Worm (Caenorhabditis elegans) whole organism, young adult: ENCODE results near the gene snt-7.

Experiments used
- B0261.1 ChIP-seq: sonication (generic microtip); optimal IDR thresholded peaks from 2 replicates; lab custom pipeline; 2016; ENCODE audit warnings: mild to moderate bottlenecking, missing genetic modification characterization, moderate library complexity, missing compliant biosample characterization
- C17E4.6 ChIP-seq: fragments of 200-800 bp; sonication (Bioruptor generic); IDR thresholded peaks from 2 replicates; pipeline ENCODE4 v1.3.6; 2022; ENCODE audit warnings: missing genetic modification reagents, missing genetic modification characterization, missing compliant biosample characterization
- D2030.7 ChIP-seq: fragments of 200-800 bp; sonication (Bioruptor generic); IDR thresholded peaks from 2 replicates; pipeline ENCODE4 v1.3.6; 2022; ENCODE audit warnings: missing genetic modification reagents, missing genetic modification characterization, missing compliant biosample characterization
- F10E7.11 ChIP-seq: sonication (generic microtip); optimal IDR thresholded peaks from 2 replicates; lab custom pipeline; 2017; ENCODE audit warnings: mild to moderate bottlenecking, missing genetic modification characterization, moderate library complexity, missing compliant biosample characterization
- F33H1.4 ChIP-seq: fragments of 200-800 bp; sonication (Bioruptor generic); IDR thresholded peaks from 2 replicates; pipeline ENCODE4 v1.3.6; 2022; ENCODE audit warnings: missing genetic modification reagents, missing genetic modification characterization, missing compliant biosample characterization
- F57A8.1 ChIP-seq: fragments of 200-800 bp; sonication (Bioruptor generic); optimal IDR thresholded peaks from 2 replicates; lab custom pipeline; 2018; ENCODE audit warnings: mild to moderate bottlenecking, missing genetic modification characterization, moderate library complexity, missing compliant biosample characterization
- K11D2.4 ChIP-seq: fragments of 200-800 bp; sonication (Bioruptor generic); IDR thresholded peaks from 2 replicates; pipeline ENCODE4 v1.3.6; 2022; ENCODE audit warnings: missing genetic modification reagents, missing genetic modification characterization, missing compliant biosample characterization
- K12H6.12 ChIP-seq: fragments of 200-800 bp; sonication (Bioruptor generic); optimal IDR thresholded peaks from 2 replicates; lab custom pipeline; 2018; ENCODE audit warnings: mild to moderate bottlenecking, missing genetic modification characterization, missing compliant biosample characterization
- T26A5.8 ChIP-seq: sonication (generic microtip); optimal IDR thresholded peaks from 2 replicates; lab custom pipeline; 2016; ENCODE audit warnings: missing genetic modification characterization, missing compliant biosample characterization
- ama-1 ChIP-seq, 3 experiments: fragments of 150-350 bp in 1 of 3; sonication (generic microtip) in 2 of 3; optimal IDR thresholded peaks; 2 replicates each; lab custom pipeline; 2014 to 2018; ENCODE audit warnings: missing biosample characterization in 2 of 3, missing genetic modification characterization in 2 of 3, missing genetic modification reagents in 2 of 3
- aptf-2 ChIP-seq: fragments of 200-800 bp; sonication (Bioruptor generic); conservative IDR thresholded peaks from 2 replicates; pipeline ENCODE4 v1.3.6; 2022; ENCODE audit warnings: missing genetic modification reagents, missing genetic modification characterization, missing compliant biosample characterization
- aptf-3 ChIP-seq: fragments of 200-800 bp; sonication (Bioruptor generic); IDR thresholded peaks from 2 replicates; pipeline ENCODE4 v1.3.6; 2022; ENCODE audit warnings: missing genetic modification characterization, missing compliant biosample characterization
- athp-1 ChIP-seq: sonication (generic microtip); optimal IDR thresholded peaks from 2 replicates; lab custom pipeline; 2017; ENCODE audit warnings: mild to moderate bottlenecking, missing genetic modification characterization, missing compliant biosample characterization
- attf-5 ChIP-seq: fragments of 200-800 bp; sonication (Bioruptor generic); optimal IDR thresholded peaks from 2 replicates; lab custom pipeline; 2018; ENCODE audit warnings: mild to moderate bottlenecking, missing genetic modification characterization, missing compliant biosample characterization
- bed-1 ChIP-seq: fragments of 200-800 bp; sonication (Bioruptor generic); IDR thresholded peaks from 2 replicates; pipeline ENCODE4 v1.3.6; 2022; ENCODE audit warnings: missing genetic modification reagents, missing genetic modification characterization, missing compliant biosample characterization
- cebp-1 ChIP-seq, 2 experiments: fragments of 200-800 bp in 1 of 2; sonication (Bioruptor generic) in 1 of 2; sonication (generic microtip) in 1 of 2; IDR thresholded peaks in 1 of 2; optimal IDR thresholded peaks in 1 of 2; 2 replicates each; pipeline versions ENCODE4 v1.3.6 to Lab custom; 2017 to 2022; ENCODE audit warnings: missing compliant biosample characterization in 2 of 2, missing genetic modification characterization in 2 of 2, mild to moderate bottlenecking in 1 of 2, missing genetic modification reagents in 1 of 2, moderate library complexity in 1 of 2
- cebp-2 ChIP-seq: fragments of 200-800 bp; sonication (Bioruptor generic); IDR thresholded peaks from 2 replicates; pipeline ENCODE4 v1.3.6; 2022; ENCODE audit warnings: missing genetic modification characterization, missing compliant biosample characterization
- ceh-100 ChIP-seq: fragments of 200-800 bp; sonication (Bioruptor generic); IDR thresholded peaks from 2 replicates; pipeline ENCODE4 v1.3.6; 2022; ENCODE audit warnings: missing genetic modification reagents, missing genetic modification characterization, missing compliant biosample characterization
- ceh-79 ChIP-seq: sonication (generic microtip); optimal IDR thresholded peaks from 2 replicates; lab custom pipeline; 2017; ENCODE audit warnings: mild to moderate bottlenecking, missing genetic modification characterization, missing compliant biosample characterization
- die-1 ChIP-seq: sonication (generic microtip); optimal IDR thresholded peaks from 2 replicates; lab custom pipeline; 2016; ENCODE audit warnings: missing genotype, mild to moderate bottlenecking, missing genetic modification characterization, missing compliant biosample characterization
- dpff-1 ChIP-seq: sonication (generic microtip); optimal IDR thresholded peaks from 2 replicates; lab custom pipeline; 2017; ENCODE audit warnings: mild to moderate bottlenecking, missing genetic modification characterization, missing compliant biosample characterization
- egl-18 ChIP-seq: fragments of 200-800 bp; sonication (Bioruptor generic); IDR thresholded peaks from 2 replicates; pipeline ENCODE4 v1.3.6; 2022; ENCODE audit warnings: missing genetic modification reagents, missing genetic modification characterization, missing compliant biosample characterization
- ekl-4 ChIP-seq: fragments of 200-800 bp; sonication (Bioruptor generic); IDR thresholded peaks from 2 replicates; pipeline ENCODE4 v1.3.6; 2022; ENCODE audit warnings: missing genetic modification reagents, missing genetic modification characterization, missing compliant biosample characterization
- fkh-3 ChIP-seq: sonication (generic microtip); optimal IDR thresholded peaks from 2 replicates; lab custom pipeline; 2016; ENCODE audit warnings: mild to moderate bottlenecking, missing genetic modification characterization, missing compliant biosample characterization
- gei-17 ChIP-seq: fragments of 200-800 bp; sonication (Bioruptor generic); optimal IDR thresholded peaks from 2 replicates; lab custom pipeline; 2018; ENCODE audit warnings: mild to moderate bottlenecking, missing genetic modification characterization, missing compliant biosample characterization
- hlh-12 ChIP-seq: sonication (generic microtip); optimal IDR thresholded peaks from 2 replicates; lab custom pipeline; 2016; ENCODE audit warnings: missing genetic modification characterization, missing compliant biosample characterization
- hmg-1.2 ChIP-seq: fragments of 200-800 bp; sonication (Bioruptor generic); IDR thresholded peaks from 2 replicates; pipeline ENCODE4 v1.3.6; 2022; ENCODE audit warnings: missing genetic modification reagents, missing genetic modification characterization, missing compliant biosample characterization
- hsf-1 ChIP-seq: fragments of 200-800 bp; sonication (Bioruptor generic); IDR thresholded peaks from 2 replicates; pipeline ENCODE4 v1.3.6; 2022; ENCODE audit warnings: missing genetic modification reagents, missing genetic modification characterization, missing compliant biosample characterization
- let-526 ChIP-seq: fragments of 200-800 bp; sonication (Bioruptor generic); IDR thresholded peaks from 2 replicates; pipeline ENCODE4 v1.3.6; 2022; ENCODE audit warnings: missing genetic modification reagents, missing genetic modification characterization, missing compliant biosample characterization
- let-607 ChIP-seq, 2 experiments: fragments of 200-800 bp in 1 of 2; sonication (Bioruptor generic) in 1 of 2; sonication (generic microtip) in 1 of 2; optimal IDR thresholded peaks; 2 replicates each; lab custom pipeline; 2016 to 2018; ENCODE audit warnings: mild to moderate bottlenecking in 2 of 2, missing compliant biosample characterization in 2 of 2, missing genetic modification characterization in 2 of 2, moderate library complexity in 2 of 2, missing genotype in 1 of 2
- lin-35 ChIP-seq, 3 experiments: fragments of 150-350 bp in 2 of 3; sonication (generic microtip) in 1 of 3; optimal IDR thresholded peaks; 2 replicates each; lab custom pipeline; 2014 to 2018; ENCODE audit warnings: missing biosample characterization in 3 of 3, missing genetic modification characterization in 3 of 3, missing genetic modification reagents in 3 of 3
- lin-40 ChIP-seq: sonication (generic microtip); optimal IDR thresholded peaks from 2 replicates; lab custom pipeline; 2016; ENCODE audit warnings: missing genetic modification characterization, mild to moderate bottlenecking, missing compliant biosample characterization, missing genotype, missing genetic modification reagents
- lir-1 ChIP-seq: fragments of 200-800 bp; sonication (Bioruptor generic); conservative IDR thresholded peaks from 2 replicates; pipeline ENCODE4 v1.3.6; 2022; ENCODE audit warnings: missing genetic modification reagents, missing genetic modification characterization, missing compliant biosample characterization
- madf-10 ChIP-seq: sonication (generic microtip); optimal IDR thresholded peaks from 2 replicates; lab custom pipeline; 2016; ENCODE audit warnings: mild to moderate bottlenecking, missing genetic modification characterization, missing compliant biosample characterization
- madf-3 ChIP-seq: fragments of 200-800 bp; sonication (Bioruptor generic); IDR thresholded peaks from 2 replicates; pipeline ENCODE4 v1.3.6; 2022; ENCODE audit warnings: missing genetic modification reagents, missing genetic modification characterization, missing compliant biosample characterization
- mcd-1 ChIP-seq: fragments of 200-800 bp; sonication (Bioruptor generic); IDR thresholded peaks from 2 replicates; pipeline ENCODE4 v1.3.6; 2022; ENCODE audit warnings: missing genetic modification reagents, missing genetic modification characterization, missing compliant biosample characterization
- mxl-1 ChIP-seq: sonication (generic microtip); optimal IDR thresholded peaks from 2 replicates; lab custom pipeline; 2016; ENCODE audit warnings: missing genetic modification characterization, missing compliant biosample characterization
- nfya-2 ChIP-seq: fragments of 200-800 bp; sonication (Bioruptor generic); IDR thresholded peaks from 2 replicates; pipeline ENCODE4 v1.3.6; 2022; ENCODE audit warnings: missing genetic modification reagents, missing genetic modification characterization, missing compliant biosample characterization
- nfyb-1 ChIP-seq: fragments of 200-800 bp; sonication (Bioruptor generic); IDR thresholded peaks from 2 replicates; pipeline ENCODE4 v1.3.6; 2022; ENCODE audit warnings: missing genetic modification reagents, missing genetic modification characterization, missing compliant biosample characterization
- nhr-27 ChIP-seq: fragments of 200-800 bp; sonication (Bioruptor generic); optimal IDR thresholded peaks from 2 replicates; lab custom pipeline; 2018; ENCODE audit warnings: mild to moderate bottlenecking, missing genetic modification characterization, moderate library complexity, missing compliant biosample characterization
- pha-4 ChIP-seq: fragments of 150-350 bp; sonication (generic microtip); optimal IDR thresholded peaks from 2 replicates; lab custom pipeline; 2014; ENCODE audit warnings: missing biosample characterization, missing genetic modification reagents, missing genetic modification characterization
- somi-1 ChIP-seq: fragments of 200-800 bp; sonication (Bioruptor generic); optimal IDR thresholded peaks from 2 replicates; lab custom pipeline; 2018; ENCODE audit warnings: mild to moderate bottlenecking, missing genetic modification characterization, missing compliant biosample characterization
- sptf-2 ChIP-seq: fragments of 200-800 bp; sonication (Bioruptor generic); optimal IDR thresholded peaks from 2 replicates; lab custom pipeline; 2018; ENCODE audit warnings: mild to moderate bottlenecking, missing genetic modification characterization, missing compliant biosample characterization
- tbp1 ChIP-seq: fragments of 200-800 bp; sonication (Bioruptor generic); optimal IDR thresholded peaks from 2 replicates; lab custom pipeline; 2018; ENCODE audit warnings: mild to moderate bottlenecking, missing genetic modification characterization, missing compliant biosample characterization
- tlf-1 ChIP-seq: fragments of 200-800 bp; sonication (Bioruptor generic); optimal IDR thresholded peaks from 2 replicates; lab custom pipeline; 2018; ENCODE audit warnings: mild to moderate bottlenecking, missing genetic modification characterization, missing compliant biosample characterization
- unc-130 ChIP-seq: sonication (generic microtip); optimal IDR thresholded peaks from 2 replicates; lab custom pipeline; 2016; ENCODE audit warnings: missing genetic modification reagents, missing genetic modification characterization, missing compliant biosample characterization
- ztf-3 ChIP-seq: fragments of 200-800 bp; sonication (Bioruptor generic); optimal IDR thresholded peaks from 2 replicates; lab custom pipeline; 2018; ENCODE audit warnings: mild to moderate bottlenecking, missing genetic modification characterization, missing compliant biosample characterization
- ztf-6 ChIP-seq: fragments of 200-800 bp; sonication (Bioruptor generic); IDR thresholded peaks from 2 replicates; pipeline ENCODE4 v1.3.6; 2022; ENCODE audit warnings: missing genetic modification reagents, missing genetic modification characterization, missing compliant biosample characterization

The snt-7 gene

DNA sequence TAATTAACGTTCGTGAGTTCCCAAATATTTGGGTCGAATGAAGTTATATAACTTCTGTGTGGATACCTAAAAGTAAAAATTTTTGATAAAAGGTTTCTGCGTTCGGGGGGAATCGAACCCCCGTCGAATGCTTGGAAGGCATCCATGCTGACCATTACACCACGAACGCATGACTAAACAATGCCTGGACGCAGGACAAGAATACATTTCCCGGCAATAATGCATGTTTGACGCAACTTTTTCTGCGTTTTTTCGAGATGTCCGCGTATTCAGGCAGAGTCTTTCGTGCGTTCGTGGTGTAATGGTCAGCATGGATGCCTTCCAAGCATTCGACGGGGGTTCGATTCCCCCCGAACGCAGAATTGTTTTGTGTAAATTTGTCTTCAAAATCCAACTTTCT is 1.8 kb upstream of the snt-7 start:
- TF ChIP-seq F57A8.1 (GFP tag; lab: Kevin White, UChicago) = peak; percentile 3
- no peak; the same call in 1 of the 2 replicates for TF ChIP-seq nfyb-1 (GFP tag; lab: Robert Waterston, UW)
- peak; percentile 85 for TF ChIP-seq K11D2.4 (GFP tag; lab: Robert Waterston, UW)
- peak; percentile 68; the same call in 1 of the 2 replicates for TF ChIP-seq C17E4.6 (GFP tag; lab: Robert Waterston, UW)
- peak; percentile 55 for TF ChIP-seq fkh-3
- peak; percentile 78 for TF ChIP-seq mcd-1 (GFP tag; lab: Robert Waterston, UW)
- peak; percentile 67 for TF ChIP-seq ceh-100 (GFP tag; lab: Robert Waterston, UW)
- TF ChIP-seq cebp-2 (GFP tag; lab: Robert Waterston, UW) = peak; percentile 79; the same call in 1 of the 2 replicates
- peak; percentile 86 for TF ChIP-seq madf-10 (tag; lab: Kevin White, UChicago)
- TF ChIP-seq athp-1 (tag; lab: Kevin White, UChicago) = peak; percentile 90
- no peak for TF ChIP-seq nfya-2 (GFP tag; lab: Robert Waterston, UW)
- TF ChIP-seq attf-5 (GFP tag; lab: Kevin White, UChicago) = peak; percentile 63
- peak; percentile 90 for TF ChIP-seq hmg-1.2 (GFP tag; lab: Robert Waterston, UW)
- TF ChIP-seq aptf-3 (GFP tag; lab: Robert Waterston, UW) = peak; percentile 92
- no peak for TF ChIP-seq dpff-1 (tag; lab: Kevin White, UChicago)
- peak; percentile 78 for TF ChIP-seq gei-17 (GFP tag; lab: Kevin White, UChicago)
- TF ChIP-seq ama-1 (optimal IDR thresholded peaks at IDR 0.05; lab: Kevin White, UChicago) = no peak
- peak; percentile 34 to 89 for TF ChIP-seq ama-1 (GFP tag; optimal IDR thresholded peaks at IDR 0.05; lab: Kevin White, UChicago)
- TF ChIP-seq bed-1 (GFP tag; lab: Robert Waterston, UW) = peak; percentile 89; the same call in 1 of the 2 replicates
- peak; percentile 84 for TF ChIP-seq lin-40 (tag; lab: Kevin White, UChicago)
- TF ChIP-seq let-607 (tag; optimal IDR thresholded peaks at IDR 0.05; lab: Kevin White, UChicago) = peak; percentile 55 to 69
- peak; percentile 55 for TF ChIP-seq lir-1 (GFP tag; lab: Robert Waterston, UW)
- no peak for TF ChIP-seq madf-3
- no peak for TF ChIP-seq F33H1.4 (GFP tag; lab: Robert Waterston, UW)
- peak; percentile 21 for TF ChIP-seq tlf-1 (GFP tag; lab: Kevin White, UChicago)
- peak; percentile 3 for TF ChIP-seq hlh-12
- peak; percentile 51; the same call in 1 of the 2 replicates for TF ChIP-seq egl-18 (GFP tag; lab: Robert Waterston, UW)
- peak; percentile 21 for TF ChIP-seq F10E7.11
- no peak for TF ChIP-seq pha-4 (tag; lab: Kevin White, UChicago)
- peak; percentile 71 for TF ChIP-seq aptf-2
- TF ChIP-seq ceh-79 (tag; lab: Kevin White, UChicago) = no peak
- TF ChIP-seq ekl-4 (GFP tag; lab: Robert Waterston, UW) = peak; percentile 79
- peak; percentile 54 for TF ChIP-seq mxl-1 (tag; lab: Kevin White, UChicago)
- TF ChIP-seq cebp-1 (GFP tag; IDR thresholded peaks at IDR 0.05; lab: Robert Waterston, UW) = peak; percentile 61
- TF ChIP-seq cebp-1 (tag; optimal IDR thresholded peaks at IDR 0.05; lab: Kevin White, UChicago) = no peak
- TF ChIP-seq let-526 = peak; percentile 83
- peak; percentile 21 for TF ChIP-seq T26A5.8 (tag; lab: Kevin White, UChicago)
- TF ChIP-seq nhr-27 (tag; lab: Kevin White, UChicago) = peak; percentile 72
- peak; percentile 77 for TF ChIP-seq somi-1
- peak; percentile 98 for TF ChIP-seq B0261.1 (tag; lab: Kevin White, UChicago)
- TF ChIP-seq die-1 (tag; lab: Kevin White, UChicago) = peak; percentile 94
- peak; percentile 63; the same call in 1 of the 2 replicates for TF ChIP-seq ztf-6 (GFP tag; lab: Robert Waterston, UW)
- TF ChIP-seq ztf-3 (GFP tag; lab: Kevin White, UChicago) = peak; percentile 22
- TF ChIP-seq unc-130 = peak; percentile 29
- no peak for TF ChIP-seq sptf-2 (GFP tag; lab: Kevin White, UChicago)
- peak; percentile 34 for TF ChIP-seq K12H6.12 (tag; lab: Kevin White, UChicago)
- no peak for TF ChIP-seq hsf-1 (GFP tag; lab: Robert Waterston, UW)
- TF ChIP-seq lin-35 (GFP tag; optimal IDR thresholded peaks at IDR 0.05; lab: Kevin White, UChicago) = peak in 1 of 3 experiments; percentile 68
- TF ChIP-seq tbp1 (GFP tag; lab: Kevin White, UChicago) = peak; percentile 98
- peak; percentile 85 for TF ChIP-seq D2030.7
